Worm (Caenorhabditis elegans) whole organism, early embryonic: ENCODE results near the gene rpy-1.

Experiments
- F13C5.2 ChIP-seq: sonication (generic microtip); optimal IDR thresholded peaks from 2 replicates; lab custom pipeline; 2017; ENCODE audit warnings: mild to moderate bottlenecking, missing genetic modification characterization, inconsistent platforms, missing compliant biosample characterization
- aly-1 ChIP-seq: sonication (generic microtip); optimal IDR thresholded peaks from 2 replicates; lab custom pipeline; 2016; ENCODE audit warnings: missing genetic modification characterization, missing compliant biosample characterization
- ama-1 ChIP-seq: fragments of 150-350 bp; optimal IDR thresholded peaks from 2 replicates; lab custom pipeline; 2014
- ceh-13 ChIP-seq: fragments of 200-800 bp; sonication (Bioruptor generic); optimal IDR thresholded peaks from 2 replicates; lab custom pipeline; 2018; ENCODE audit warnings: mild to moderate bottlenecking, missing genetic modification characterization, missing compliant biosample characterization
- flt-1 ChIP-seq: fragments of 200-800 bp; sonication (Bioruptor generic); IDR thresholded peaks from 2 replicates; pipeline ENCODE4 v1.3.6; 2022; ENCODE audit warnings: missing genetic modification characterization, missing compliant biosample characterization
- hmbx-1 ChIP-seq: sonication (generic microtip); optimal IDR thresholded peaks from 2 replicates; lab custom pipeline; 2016; ENCODE audit warnings: mild to moderate bottlenecking, missing genetic modification characterization, missing compliant biosample characterization
- pes-1 ChIP-seq: fragments of 200-800 bp; sonication (Bioruptor generic); IDR thresholded peaks from 2 replicates; pipeline ENCODE4 v1.3.6; 2022; ENCODE audit warnings: missing genetic modification reagents, missing genetic modification characterization, missing compliant biosample characterization
- tbx-11 ChIP-seq: fragments of 200-800 bp; sonication (Bioruptor generic); IDR thresholded peaks from 2 replicates; pipeline ENCODE4 v1.3.6; 2022; ENCODE audit warnings: missing genetic modification characterization, missing compliant biosample characterization
- tra-4 ChIP-seq: sonication (generic microtip); optimal IDR thresholded peaks from 2 replicates; lab custom pipeline; 2017; ENCODE audit warnings: missing genetic modification characterization, missing compliant biosample characterization

DNA sequence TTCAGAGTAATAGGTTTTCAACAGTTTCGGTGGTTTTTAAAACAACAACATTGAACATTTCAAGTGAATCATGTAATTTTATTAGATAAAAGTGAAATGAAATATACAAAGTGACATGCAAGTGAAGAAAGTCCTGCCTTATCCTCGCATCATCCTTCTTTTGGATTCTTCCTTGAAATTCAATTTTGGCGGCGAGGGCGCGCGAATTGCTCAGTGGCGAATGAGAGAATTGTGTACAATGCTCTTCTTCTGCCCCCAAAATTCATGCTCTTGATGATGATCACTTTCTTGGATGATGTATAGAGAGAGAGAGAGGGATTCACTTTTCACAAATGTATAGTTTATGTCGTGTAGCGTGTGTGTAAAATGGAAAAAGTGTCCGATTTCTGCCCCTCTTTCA, 4.2 kb upstream of the rpy-1 start:
- TF ChIP-seq ama-1 (lab: Kevin White, UChicago) = no peak
- no peak for TF ChIP-seq hmbx-1 (tag; lab: Kevin White, UChicago)
- TF ChIP-seq tra-4 (tag; lab: Kevin White, UChicago) = no peak
- no peak for TF ChIP-seq tbx-11 (GFP tag; lab: Robert Waterston, UW)
- no peak for TF ChIP-seq aly-1 (tag; lab: Kevin White, UChicago)
- TF ChIP-seq F13C5.2 (tag; lab: Kevin White, UChicago) = no peak
- no peak for TF ChIP-seq flt-1 (GFP tag; lab: Robert Waterston, UW)
- no peak for TF ChIP-seq ceh-13
- no peak for TF ChIP-seq pes-1 (GFP tag; lab: Robert Waterston, UW)
